Worm (Caenorhabditis elegans) whole organism, L3 larva: ENCODE results near the gene tag-293.
"Not testable (repeated sequence)": the region's sequence is repeated elsewhere in the genome, so short reads cannot be mapped to it uniquely, and the experiment has no call there.

Experiments
- ZK546.5 ChIP-seq: sonication (generic microtip); optimal IDR thresholded peaks from 2 replicates; lab custom pipeline; 2017; ENCODE audit warnings: missing biosample characterization, missing genetic modification characterization
- ama-1 ChIP-seq: fragments of 150-350 bp; optimal IDR thresholded peaks from 2 replicates; lab custom pipeline; 2018
- ceh-16 ChIP-seq: sonication (generic microtip); optimal IDR thresholded peaks from 2 replicates; lab custom pipeline; 2017; ENCODE audit warnings: missing biosample characterization, missing genetic modification characterization
- ceh-28 ChIP-seq: fragments of 150-350 bp; optimal IDR thresholded peaks from 2 replicates; lab custom pipeline; 2014; ENCODE audit warnings: missing biosample characterization, missing genetic modification reagents, missing genetic modification characterization
- ceh-82 ChIP-seq: fragments of 150-350 bp; optimal IDR thresholded peaks from 2 replicates; lab custom pipeline; 2014; ENCODE audit warnings: missing biosample characterization, missing genetic modification characterization
- ceh-9 ChIP-seq: sonication (generic microtip); optimal IDR thresholded peaks from 2 replicates; lab custom pipeline; 2018; ENCODE audit warnings: missing biosample characterization, missing genetic modification characterization
- egl-27 ChIP-seq: sonication (generic microtip); optimal IDR thresholded peaks from 4 replicates; lab custom pipeline; 2017; ENCODE audit warnings: missing biosample characterization, missing genetic modification reagents, missing genetic modification characterization
- egl-5 ChIP-seq: fragments of 150-350 bp; optimal IDR thresholded peaks from 2 replicates; lab custom pipeline; 2017; ENCODE audit warnings: missing biosample characterization, missing genetic modification reagents, missing genetic modification characterization, inconsistent platforms
- elt-2 ChIP-seq: sonication (generic microtip); optimal IDR thresholded peaks from 2 replicates; lab custom pipeline; 2016; ENCODE audit warnings: missing genetic modification reagents, mild to moderate bottlenecking, missing genetic modification characterization, missing compliant biosample characterization
- elt-3 ChIP-seq, 3 experiments: fragments of 150-350 bp in 1 of 3; sonication (generic microtip) in 2 of 3; optimal IDR thresholded peaks; 2 replicates in 2 of 3; 4 replicates in 1 of 3; lab custom pipeline; 2014 to 2017; ENCODE audit warnings: missing biosample characterization in 3 of 3, missing genetic modification characterization in 3 of 3
- fkh-10 ChIP-seq: sonication (generic microtip); optimal IDR thresholded peaks from 2 replicates; lab custom pipeline; 2017; ENCODE audit warnings: missing biosample characterization, missing genetic modification reagents, missing genetic modification characterization
- fos-1 ChIP-seq: fragments of 150-350 bp; optimal IDR thresholded peaks from 2 replicates; lab custom pipeline; 2014; ENCODE audit warnings: missing biosample characterization, missing genetic modification characterization
- hmg-11 ChIP-seq: sonication (generic microtip); optimal IDR thresholded peaks from 2 replicates; lab custom pipeline; 2016; ENCODE audit warnings: missing genetic modification characterization, missing compliant biosample characterization
- lsy-12 ChIP-seq: sonication (generic microtip); optimal IDR thresholded peaks from 2 replicates; lab custom pipeline; 2016; ENCODE audit warnings: mild to moderate bottlenecking, missing genetic modification characterization, missing compliant biosample characterization
- nhr-12 ChIP-seq: fragments of 150-350 bp; optimal IDR thresholded peaks from 2 replicates; lab custom pipeline; 2014; ENCODE audit warnings: missing biosample characterization, missing genetic modification characterization
- nhr-28 ChIP-seq: fragments of 150-350 bp; optimal IDR thresholded peaks from 2 replicates; lab custom pipeline; 2014; ENCODE audit warnings: missing biosample characterization, missing genetic modification characterization
- nhr-43 ChIP-seq: sonication (generic microtip); optimal IDR thresholded peaks from 2 replicates; lab custom pipeline; 2016; ENCODE audit warnings: mild to moderate bottlenecking, missing genetic modification characterization, missing compliant biosample characterization; ENCODE audit not compliant: poor library complexity, severe bottlenecking
- nhr-67 ChIP-seq: fragments of 150-350 bp; optimal IDR thresholded peaks from 2 replicates; lab custom pipeline; 2014; ENCODE audit warnings: missing biosample characterization, missing genetic modification characterization
- nhr-76 ChIP-seq: fragments of 150-350 bp; sonication (generic microtip); optimal IDR thresholded peaks from 5 replicates; lab custom pipeline; 2014; ENCODE audit warnings: missing biosample characterization, missing genetic modification characterization
- pha-4 ChIP-seq: fragments of 150-350 bp; optimal IDR thresholded peaks from 2 replicates; lab custom pipeline; 2014; ENCODE audit warnings: missing biosample characterization, missing genetic modification reagents, missing genetic modification characterization
- pqm-1 ChIP-seq: fragments of 150-350 bp; optimal IDR thresholded peaks from 2 replicates; lab custom pipeline; 2017; ENCODE audit warnings: missing biosample characterization, missing genetic modification characterization, inconsistent platforms
- sea-2 ChIP-seq: fragments of 150-350 bp; sonication (generic microtip); optimal IDR thresholded peaks from 4 replicates; lab custom pipeline; 2014; ENCODE audit warnings: missing biosample characterization, missing genetic modification reagents, missing genetic modification characterization
- skn-1 ChIP-seq: fragments of 150-350 bp; optimal IDR thresholded peaks from 2 replicates; lab custom pipeline; 2014; ENCODE audit warnings: missing biosample characterization, missing genetic modification characterization
- ztf-4 ChIP-seq: fragments of 150-350 bp; optimal IDR thresholded peaks from 2 replicates; lab custom pipeline; 2014; ENCODE audit warnings: missing biosample characterization, missing genetic modification characterization

Gene tag-293

ce11 chrV:7321915-7322314 lies 33.4 kb downstream of the tag-293 start, which contains the start of gene F10G2.10:
Gene F10G2.10, plus strand, starts transcription at chrV:7322215.
- no peak for TF ChIP-seq fkh-10 (GFP tag; lab: Kevin White, UChicago)
- no peak for TF ChIP-seq ztf-4 (tag; lab: Kevin White, UChicago)
- no peak for TF ChIP-seq nhr-76

- TF ChIP-seq elt-2 (tag; lab: Kevin White, UChicago): no peak
- TF ChIP-seq hmg-11: no peak
- no peak for TF ChIP-seq ZK546.5
- TF ChIP-seq nhr-12 (tag; lab: Kevin White, UChicago): no peak
- TF ChIP-seq ceh-9 (tag; lab: Kevin White, UChicago): no peak
- TF ChIP-seq ama-1 (lab: Kevin White, UChicago): no peak
- no peak for TF ChIP-seq nhr-43 (tag; lab: Kevin White, UChicago)
- TF ChIP-seq, all 47 proteins: peak for 0
Measured at ce11 chrV:7320909-7321308, 34.5 kb downstream of the tag-293 start, which contains the start of gene lmd-4. Gene lmd-4, minus strand, starts transcription at chrV:7321009.

ce11 chrV:7313233-7313632 lies 42.1 kb downstream of the tag-293 start, which contains the start of gene srx-6:
Gene srx-6, minus strand, starts transcription at chrV:7313333.
- TF ChIP-seq ceh-28 (tag; lab: Kevin White, UChicago): no peak
- TF ChIP-seq elt-3 (tag; optimal IDR thresholded peaks at IDR 0.05; lab: Kevin White, UChicago): no peak
- no peak for TF ChIP-seq lsy-12
- no peak for TF ChIP-seq pqm-1
- TF ChIP-seq fkh-10 (GFP tag; lab: Kevin White, UChicago): no peak
- TF ChIP-seq sea-2: no peak
- no peak for TF ChIP-seq fos-1
- no peak for TF ChIP-seq skn-1 (tag; lab: Kevin White, UChicago)
- TF ChIP-seq ceh-82 (tag; lab: Kevin White, UChicago): no peak

- TF ChIP-seq nhr-12 (tag; lab: Kevin White, UChicago) (no peak), egl-27 (tag; lab: Kevin White, UChicago) (no peak), nhr-28 (tag; lab: Kevin White, UChicago) (no peak), egl-5 (tag; lab: Kevin White, UChicago) (no peak), pha-4 (tag; lab: Kevin White, UChicago) (no peak)
Measured at ce11 chrV:7307089-7307488, 48.3 kb downstream of the tag-293 start, which contains the start of gene F07G11.1. Gene F07G11.1, plus strand, starts transcription at chrV:7307389.

- not testable (repeated sequence) for TF ChIP-seq nhr-67, ceh-16, skn-1 (tag; lab: Kevin White, UChicago)
- TF ChIP-seq, all 47 proteins: peak for 0; not testable (repeated sequence) for 47
Measured at ce11 chrV:7304506-7304905, 50.9 kb downstream of the tag-293 start, which contains the start of gene F07G11.2. Gene F07G11.2, plus strand, starts transcription at chrV:7304806.
